Fruit fly (Drosophila melanogaster): ENCODE results near the gene CG16952.

CG16952 gene

DNA sequence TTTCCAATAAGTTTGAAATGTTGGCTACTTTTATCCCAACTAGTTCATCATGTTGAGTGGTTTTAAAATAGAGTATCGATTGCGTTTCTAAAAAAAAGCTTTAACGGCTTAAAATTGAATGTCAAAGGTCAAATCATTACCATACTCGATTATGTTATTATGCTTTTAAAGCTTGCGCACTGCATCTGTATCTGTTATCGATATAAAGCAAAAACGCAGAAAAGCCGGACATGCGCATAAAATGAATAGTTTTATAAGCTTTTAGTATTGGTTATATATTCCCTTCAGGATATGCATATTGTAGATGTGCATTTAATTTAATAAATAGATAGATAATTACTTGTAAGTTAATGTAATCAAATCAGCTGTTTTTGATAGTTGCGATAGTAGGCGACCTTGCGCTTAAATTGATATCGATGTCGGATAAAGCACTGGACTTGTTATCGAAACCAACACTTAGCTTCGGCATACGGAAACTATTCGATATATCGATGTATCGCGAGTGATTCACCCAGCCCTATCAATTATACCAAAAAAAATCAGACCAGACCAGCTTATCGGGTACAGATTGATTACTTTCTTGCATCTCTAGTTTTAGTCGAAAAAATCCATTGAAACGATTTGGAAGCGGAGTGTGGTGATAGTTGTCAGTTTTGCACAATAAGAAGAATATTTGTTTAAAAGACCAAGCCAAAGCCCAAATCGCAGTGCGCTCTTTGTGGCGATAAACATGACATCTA is 21.8 kb downstream of the CG16952 start, which contains the start of gene shi (continued):
- no peak for TF ChIP-seq CG30403 (GFP tag; optimal IDR thresholded peaks at IDR 0.05)
- TF ChIP-seq Hmr (GFP tag; optimal IDR thresholded peaks at IDR 0.05), result peak; percentile 45
- TF ChIP-seq D19A (tag; optimal IDR thresholded peaks at IDR 0.05), result no peak
- peak; percentile 79 for TF ChIP-seq CG1603 (tag; optimal IDR thresholded peaks at IDR 0.05)
- TF ChIP-seq pan (optimal IDR thresholded peaks at IDR 0.05), result no peak
- no peak for TF ChIP-seq pan (GFP tag; optimal IDR thresholded peaks at IDR 0.05 in 1 of 2, IDR thresholded peaks at IDR 0.05 in 1 of 2)
- no peak for TF ChIP-seq Sox102F (GFP tag; optimal IDR thresholded peaks at IDR 0.05)
- no peak for TF ChIP-seq trh (GFP tag; optimal IDR thresholded peaks at IDR 0.05)
- peak; percentile 83 for TF ChIP-seq CG2129 (GFP tag; IDR thresholded peaks at IDR 0.05; ENCODE audit: partially characterized antibody)
- TF ChIP-seq CG15479 (GFP tag; optimal IDR thresholded peaks at IDR 0.05), result no peak
- TF ChIP-seq ci (GFP tag; IDR thresholded peaks at IDR 0.05), result peak; percentile 58; the same call in 2 of the 3 replicates
- TF ChIP-seq CG8924 (tag; optimal IDR thresholded peaks at IDR 0.05), result peak; percentile 56
- TF ChIP-seq vnd (GFP tag; IDR thresholded peaks at IDR 0.05; ENCODE audit: partially characterized antibody), result peak; percentile 99
- peak; percentile 6 for TF ChIP-seq mam (GFP tag; optimal IDR thresholded peaks at IDR 0.05)
- no peak for TF ChIP-seq fru (optimal IDR thresholded peaks at IDR 0.05)
- no peak for TF ChIP-seq Lpt (GFP tag; optimal IDR thresholded peaks at IDR 0.05)
- no peak for TF ChIP-seq HLHmδ (GFP tag; optimal IDR thresholded peaks at IDR 0.05)
- TF ChIP-seq Scr (GFP tag; IDR thresholded peaks at IDR 0.05; ENCODE audit: partially characterized antibody), result peak; percentile 96
- peak; percentile 93 for TF ChIP-seq sna (GFP tag; IDR thresholded peaks at IDR 0.05; ENCODE audit: partially characterized antibody)
- peak; percentile 9 for TF ChIP-seq CG3995 (GFP tag; optimal IDR thresholded peaks at IDR 0.05)
- TF ChIP-seq CG1647 (GFP tag; optimal IDR thresholded peaks at IDR 0.05), result no peak
- TF ChIP-seq vfl (GFP tag; optimal IDR thresholded peaks at IDR 0.05), result no peak
- TF ChIP-seq CHES-1-like (GFP tag; optimal IDR thresholded peaks at IDR 0.05), result peak; percentile 44
- peak; percentile 46 for TF ChIP-seq zen (tag; optimal IDR thresholded peaks at IDR 0.05)
- no peak for TF ChIP-seq fd64A (GFP tag; optimal IDR thresholded peaks at IDR 0.05)
- TF ChIP-seq CG18476 (GFP tag; optimal IDR thresholded peaks at IDR 0.05), result no peak
- TF ChIP-seq NC2β (GFP tag; optimal IDR thresholded peaks at IDR 0.05), result no peak
- no peak for TF ChIP-seq Lim3 (GFP tag; IDR thresholded peaks at IDR 0.05)
- TF ChIP-seq Dp (GFP tag; optimal IDR thresholded peaks at IDR 0.05), result peak; percentile 53
- no peak for TF ChIP-seq CG8281 (tag; optimal IDR thresholded peaks at IDR 0.05)
- peak; percentile 26 for TF ChIP-seq dm (GFP tag; optimal IDR thresholded peaks at IDR 0.05)
- peak; percentile 83 for TF ChIP-seq CG7928 (GFP tag; optimal IDR thresholded peaks at IDR 0.05)
- TF ChIP-seq nom (GFP tag; optimal IDR thresholded peaks at IDR 0.05), result no peak
- TF ChIP-seq bcd (GFP tag; optimal IDR thresholded peaks at IDR 0.05), result peak; percentile 3
- peak in 1 of 2 experiments; percentile 53 for TF ChIP-seq Hr51 (GFP tag; optimal IDR thresholded peaks at IDR 0.05)
- peak; percentile 80 for TF ChIP-seq CG17186 (GFP tag; optimal IDR thresholded peaks at IDR 0.05)
- no peak for TF ChIP-seq CG9609 (GFP tag; optimal IDR thresholded peaks at IDR 0.05)
- TF ChIP-seq CG3163 (GFP tag; optimal IDR thresholded peaks at IDR 0.05), result no peak
- peak; percentile 60 for TF ChIP-seq CG14710 (tag; optimal IDR thresholded peaks at IDR 0.05)
- peak; percentile 46 for TF ChIP-seq Lhr (GFP tag; optimal IDR thresholded peaks at IDR 0.05)
- TF ChIP-seq Sox100B (GFP tag; optimal IDR thresholded peaks at IDR 0.05), result no peak
- TF ChIP-seq vvl (GFP tag; IDR thresholded peaks at IDR 0.05), result peak; percentile 85; the same call in 1 of the 2 replicates
- TF ChIP-seq hth (optimal IDR thresholded peaks at IDR 0.05), result no peak
- TF ChIP-seq gfzf (GFP tag; optimal IDR thresholded peaks at IDR 0.05), result peak; percentile 53
- 0 out of 2 replicates have a peak, but pooled peaks have one; percentile 18 for TF ChIP-seq CG1024 (GFP tag; IDR thresholded peaks at IDR 0.05)
- TF ChIP-seq CG32767 (GFP tag; IDR thresholded peaks at IDR 0.05), result no peak
- peak; percentile 61; the same call in 2 of the 3 replicates for TF ChIP-seq Dbx (GFP tag; IDR thresholded peaks at IDR 0.05)
- no peak for TF ChIP-seq Asciz (GFP tag; optimal IDR thresholded peaks at IDR 0.05)
- no peak for TF ChIP-seq Xrp1 (GFP tag; IDR thresholded peaks at IDR 0.05)
- no peak for TF ChIP-seq CG4360 (GFP tag; IDR thresholded peaks at IDR 0.05)

Data from whole organism, embryonic.